Worm (Caenorhabditis elegans): Measurements from ENCODE around the gene R09E10.2.

The R09E10.2 gene

ce11 chrIV:10318199-10318598 is at the start of gene R09E10.2:
R09E10.2 (minus strand) TSS chrIV:10318299.
- TF ChIP-seq dpl-1 (GFP tag; optimal IDR thresholded peaks at IDR 0.05): no peak
- no peak for TF ChIP-seq zip-4 (GFP tag; optimal IDR thresholded peaks at IDR 0.05)
- TF ChIP-seq elt-2 (tag; optimal IDR thresholded peaks at IDR 0.05): no peak
- no peak for TF ChIP-seq xbp-1 (tag; optimal IDR thresholded peaks at IDR 0.05)
- TF ChIP-seq blmp-1 (tag; optimal IDR thresholded peaks at IDR 0.05): no peak

ce11 chrIV:10367740-10368246 is 49.7 kb upstream of the R09E10.2 start, which contains the start of gene pges-2:
pges-2 (minus strand) TSS chrIV:10367790.
- TF ChIP-seq ceh-82 (tag; optimal IDR thresholded peaks at IDR 0.05) (peak in 1 of 3 experiments; percentile 21), jun-1 (tag; optimal IDR thresholded peaks at IDR 0.05) (no peak), nhr-47 (tag; optimal IDR thresholded peaks at IDR 0.05) (peak; percentile 23), zip-4 (GFP tag; optimal IDR thresholded peaks at IDR 0.05) (no peak), swsn-7 (tag; optimal IDR thresholded peaks at IDR 0.05) (peak; percentile 19), lsy-2 (tag; optimal IDR thresholded peaks at IDR 0.05) (peak; percentile 52 to 66), egl-27 (tag; optimal IDR thresholded peaks at IDR 0.05) (no peak), snu-23 (GFP tag; optimal IDR thresholded peaks at IDR 0.05) (peak; percentile 53), nhr-71 (tag; optimal IDR thresholded peaks at IDR 0.05) (peak; percentile 44), ceh-63 (GFP tag; optimal IDR thresholded peaks at IDR 0.05) (no peak), ztf-11 (tag; optimal IDR thresholded peaks at IDR 0.05) (no peak), lin-13 (GFP tag; optimal IDR thresholded peaks at IDR 0.05) (no peak), xbp-1 (tag; optimal IDR thresholded peaks at IDR 0.05) (peak; percentile 38), blmp-1 (tag; optimal IDR thresholded peaks at IDR 0.05) (peak; percentile 40), dpl-1 (GFP tag; optimal IDR thresholded peaks at IDR 0.05) (peak in 2 of 3 experiments; percentile 41 to 43), ceh-8 (GFP tag; optimal IDR thresholded peaks at IDR 0.05) (no peak), tbx-2 (tag; optimal IDR thresholded peaks at IDR 0.05) (no peak), lin-35 (GFP tag; optimal IDR thresholded peaks at IDR 0.05) (peak; percentile 19 to 44), efl-1 (optimal IDR thresholded peaks at IDR 0.05) (peak; percentile 40 to 43), efl-1 (GFP tag; optimal IDR thresholded peaks at IDR 0.05 in 1 of 2) (peak; percentile 39 to 90), fkh-8 (tag; optimal IDR thresholded peaks at IDR 0.05) (no peak), fkh-10 (GFP tag; optimal IDR thresholded peaks at IDR 0.05) (no peak), mep-1 (tag; optimal IDR thresholded peaks at IDR 0.05) (peak; percentile 62)

- peak; percentile 75 for TF ChIP-seq nhr-71 (tag; optimal IDR thresholded peaks at IDR 0.05)
- no peak for TF ChIP-seq ceh-63 (GFP tag; optimal IDR thresholded peaks at IDR 0.05)
- no peak for TF ChIP-seq unc-62 (GFP tag; optimal IDR thresholded peaks at IDR 0.05)
- TF ChIP-seq Y116A8C.19 (tag; optimal IDR thresholded peaks at IDR 0.05; ENCODE audit: borderline replicate concordance): no peak
- no peak for TF ChIP-seq hlh-17 (GFP tag; optimal IDR thresholded peaks at IDR 0.05; ENCODE audit: borderline replicate concordance)
- TF ChIP-seq pax-3 (tag; optimal IDR thresholded peaks at IDR 0.05): peak; percentile 23
- no peak for TF ChIP-seq nhr-28 (tag; optimal IDR thresholded peaks at IDR 0.05)
- no peak for TF ChIP-seq ceh-88 (GFP tag; IDR thresholded peaks at IDR 0.05)
- no peak for TF ChIP-seq unc-98 (GFP tag; IDR thresholded peaks at IDR 0.05)
- no peak for TF ChIP-seq aha-1 (tag; optimal IDR thresholded peaks at IDR 0.05)
- TF ChIP-seq ces-1 (GFP tag; optimal IDR thresholded peaks at IDR 0.05): no peak
- TF ChIP-seq snpc-4 (tag; optimal IDR thresholded peaks at IDR 0.05): peak; percentile 24
- TF ChIP-seq C16A3.4 (tag; optimal IDR thresholded peaks at IDR 0.05): peak; percentile 52
- no peak for TF ChIP-seq fkh-8 (tag; optimal IDR thresholded peaks at IDR 0.05)
- no peak for TF ChIP-seq lin-15B (tag; optimal IDR thresholded peaks at IDR 0.05)
- peak; percentile 10 for TF ChIP-seq jun-1 (tag; optimal IDR thresholded peaks at IDR 0.05)
- peak; percentile 9 to 38 (median 19) for TF ChIP-seq ceh-82 (tag; optimal IDR thresholded peaks at IDR 0.05)
- TF ChIP-seq nhr-11 (tag; optimal IDR thresholded peaks at IDR 0.05): no peak
- no peak for TF ChIP-seq ztf-11 (tag; optimal IDR thresholded peaks at IDR 0.05)
- TF ChIP-seq tbx-2 (tag; optimal IDR thresholded peaks at IDR 0.05): peak; percentile 68
- TF ChIP-seq grh-1 (GFP tag; IDR thresholded peaks at IDR 0.05): no peak
- peak; percentile 64 for TF ChIP-seq swsn-7 (tag; optimal IDR thresholded peaks at IDR 0.05)
- peak; percentile 7 for TF ChIP-seq unc-130 (tag; optimal IDR thresholded peaks at IDR 0.05)
- no peak for TF ChIP-seq mab-9 (GFP tag; IDR thresholded peaks at IDR 0.05)
- no peak for TF ChIP-seq nhr-84 (tag; optimal IDR thresholded peaks at IDR 0.05)
- no peak for TF ChIP-seq efl-3 (GFP tag; optimal IDR thresholded peaks at IDR 0.05)
- TF ChIP-seq egl-13 (tag; optimal IDR thresholded peaks at IDR 0.05): peak; percentile 4
- peak; percentile 30; the same call in 1 of the 2 replicates for TF ChIP-seq isw-1 (GFP tag; IDR thresholded peaks at IDR 0.05)
- no peak for TF ChIP-seq nhr-237 (tag; optimal IDR thresholded peaks at IDR 0.05)
- TF ChIP-seq fkh-10 (GFP tag; optimal IDR thresholded peaks at IDR 0.05): no peak
- no peak for TF ChIP-seq sptf-1 (tag; optimal IDR thresholded peaks at IDR 0.05)
- no peak for TF ChIP-seq lin-39 (tag; optimal IDR thresholded peaks at IDR 0.05)
- TF ChIP-seq ets-5 (GFP tag; IDR thresholded peaks at IDR 0.05): no peak
Measured at ce11 chrIV:10366018-10366417, 47.9 kb upstream of the R09E10.2 start, which contains the start of gene sir-2.1. sir-2.1 (minus strand) TSS chrIV:10366229.

Measured in whole organism, L1 larva.